Worm (Caenorhabditis elegans) whole organism, young adult: Measurements from ENCODE around the gene F44D12.19.

Source experiments
- B0019.2 ChIP-seq: fragments of 200-800 bp; sonication (Bioruptor generic); conservative IDR thresholded peaks from 2 replicates; pipeline ENCODE4 v1.3.6; 2022; ENCODE audit warnings: missing genetic modification reagents, missing genetic modification characterization, missing compliant biosample characterization
- B0261.1 ChIP-seq: sonication (generic microtip); optimal IDR thresholded peaks from 2 replicates; lab custom pipeline; 2016; ENCODE audit warnings: mild to moderate bottlenecking, missing genetic modification characterization, moderate library complexity, missing compliant biosample characterization
- C17E4.6 ChIP-seq: fragments of 200-800 bp; sonication (Bioruptor generic); IDR thresholded peaks from 2 replicates; pipeline ENCODE4 v1.3.6; 2022; ENCODE audit warnings: missing genetic modification reagents, missing genetic modification characterization, missing compliant biosample characterization
- D2030.7 ChIP-seq: fragments of 200-800 bp; sonication (Bioruptor generic); IDR thresholded peaks from 2 replicates; pipeline ENCODE4 v1.3.6; 2022; ENCODE audit warnings: missing genetic modification reagents, missing genetic modification characterization, missing compliant biosample characterization
- F10E7.11 ChIP-seq: sonication (generic microtip); optimal IDR thresholded peaks from 2 replicates; lab custom pipeline; 2017; ENCODE audit warnings: mild to moderate bottlenecking, missing genetic modification characterization, moderate library complexity, missing compliant biosample characterization
- F22D6.2 ChIP-seq: sonication (generic microtip); optimal IDR thresholded peaks from 2 replicates; lab custom pipeline; 2016; ENCODE audit warnings: mild to moderate bottlenecking, missing genetic modification characterization, missing compliant biosample characterization
- F49E8.2 ChIP-seq: sonication (generic microtip); optimal IDR thresholded peaks from 3 replicates; lab custom pipeline; 2017; ENCODE audit warnings: missing genetic modification characterization, mild to moderate bottlenecking, missing compliant biosample characterization, antibody characterized with exemption, moderate library complexity; ENCODE audit not compliant: insufficient read depth
- F57C9.4 ChIP-seq: sonication (generic microtip); optimal IDR thresholded peaks from 2 replicates; lab custom pipeline; 2017; ENCODE audit warnings: mild to moderate bottlenecking, missing genetic modification characterization, missing compliant biosample characterization
- K11D2.4 ChIP-seq: fragments of 200-800 bp; sonication (Bioruptor generic); IDR thresholded peaks from 2 replicates; pipeline ENCODE4 v1.3.6; 2022; ENCODE audit warnings: missing genetic modification reagents, missing genetic modification characterization, missing compliant biosample characterization
- K12H6.12 ChIP-seq: fragments of 200-800 bp; sonication (Bioruptor generic); optimal IDR thresholded peaks from 2 replicates; lab custom pipeline; 2018; ENCODE audit warnings: mild to moderate bottlenecking, missing genetic modification characterization, missing compliant biosample characterization
- T07F8.4 ChIP-seq: sonication (generic microtip); optimal IDR thresholded peaks from 2 replicates; lab custom pipeline; 2016; ENCODE audit warnings: mild to moderate bottlenecking, missing genetic modification characterization, moderate library complexity, missing compliant biosample characterization
- Y67H2A.10 ChIP-seq: fragments of 200-800 bp; sonication (Bioruptor generic); conservative IDR thresholded peaks from 2 replicates; pipeline ENCODE4 v1.3.6; 2022; ENCODE audit warnings: missing genetic modification reagents, missing genetic modification characterization, missing compliant biosample characterization
- Y79H2A.3 ChIP-seq: fragments of 200-800 bp; sonication (Bioruptor generic); conservative IDR thresholded peaks from 2 replicates; pipeline ENCODE4 v1.3.6; 2022; ENCODE audit warnings: missing genetic modification reagents, missing genetic modification characterization, missing compliant biosample characterization
- Y95B8A.8 ChIP-seq: fragments of 200-800 bp; sonication (Bioruptor generic); IDR thresholded peaks from 2 replicates; pipeline ENCODE4 v1.3.6; 2022; ENCODE audit warnings: missing genetic modification reagents, missing genetic modification characterization, missing compliant biosample characterization
- ama-1 ChIP-seq, 3 experiments: fragments of 150-350 bp in 1 of 3; sonication (generic microtip) in 2 of 3; optimal IDR thresholded peaks; 2 replicates each; lab custom pipeline; 2014 to 2018; ENCODE audit warnings: missing biosample characterization in 2 of 3, missing genetic modification characterization in 2 of 3, missing genetic modification reagents in 2 of 3
- atf-7 ChIP-seq: sonication (generic microtip); optimal IDR thresholded peaks from 2 replicates; lab custom pipeline; 2017; ENCODE audit warnings: mild to moderate bottlenecking, missing genetic modification characterization, missing compliant biosample characterization
- attf-6 ChIP-seq: fragments of 200-800 bp; sonication (Bioruptor generic); IDR thresholded peaks from 2 replicates; pipeline ENCODE4 v1.3.6; 2022; ENCODE audit warnings: missing genetic modification reagents, missing genetic modification characterization, missing compliant biosample characterization
- bed-1 ChIP-seq: fragments of 200-800 bp; sonication (Bioruptor generic); IDR thresholded peaks from 2 replicates; pipeline ENCODE4 v1.3.6; 2022; ENCODE audit warnings: missing genetic modification reagents, missing genetic modification characterization, missing compliant biosample characterization
- cebp-1 ChIP-seq, 2 experiments: fragments of 200-800 bp in 1 of 2; sonication (Bioruptor generic) in 1 of 2; sonication (generic microtip) in 1 of 2; IDR thresholded peaks in 1 of 2; optimal IDR thresholded peaks in 1 of 2; 2 replicates each; pipeline versions ENCODE4 v1.3.6 to Lab custom; 2017 to 2022; ENCODE audit warnings: missing compliant biosample characterization in 2 of 2, missing genetic modification characterization in 2 of 2, mild to moderate bottlenecking in 1 of 2, missing genetic modification reagents in 1 of 2, moderate library complexity in 1 of 2
- ceh-100 ChIP-seq: fragments of 200-800 bp; sonication (Bioruptor generic); IDR thresholded peaks from 2 replicates; pipeline ENCODE4 v1.3.6; 2022; ENCODE audit warnings: missing genetic modification reagents, missing genetic modification characterization, missing compliant biosample characterization
- ceh-27 ChIP-seq: fragments of 200-800 bp; sonication (Bioruptor generic); optimal IDR thresholded peaks from 2 replicates; lab custom pipeline; 2018; ENCODE audit warnings: mild to moderate bottlenecking, missing genetic modification characterization, moderate library complexity, missing compliant biosample characterization
- ceh-40 ChIP-seq: fragments of 200-800 bp; sonication (Bioruptor generic); IDR thresholded peaks from 2 replicates; pipeline ENCODE4 v1.3.6; 2022; ENCODE audit warnings: missing genetic modification characterization, missing compliant biosample characterization
- ceh-79 ChIP-seq: sonication (generic microtip); optimal IDR thresholded peaks from 2 replicates; lab custom pipeline; 2017; ENCODE audit warnings: mild to moderate bottlenecking, missing genetic modification characterization, missing compliant biosample characterization
- chd-7 ChIP-seq: sonication (generic microtip); optimal IDR thresholded peaks from 2 replicates; lab custom pipeline; 2016; ENCODE audit warnings: mild to moderate bottlenecking, missing genetic modification characterization, moderate library complexity, missing compliant biosample characterization
- dpl-1 ChIP-seq: fragments of 150-350 bp; optimal IDR thresholded peaks from 2 replicates; lab custom pipeline; 2014; ENCODE audit warnings: missing biosample characterization, missing genetic modification reagents, missing genetic modification characterization
- efl-1 ChIP-seq: fragments of 150-350 bp; optimal IDR thresholded peaks from 2 replicates; lab custom pipeline; 2014; ENCODE audit warnings: missing biosample characterization, missing genetic modification reagents, missing genetic modification characterization
- gei-17 ChIP-seq: fragments of 200-800 bp; sonication (Bioruptor generic); optimal IDR thresholded peaks from 2 replicates; lab custom pipeline; 2018; ENCODE audit warnings: mild to moderate bottlenecking, missing genetic modification characterization, missing compliant biosample characterization
- hlh-12 ChIP-seq: sonication (generic microtip); optimal IDR thresholded peaks from 2 replicates; lab custom pipeline; 2016; ENCODE audit warnings: missing genetic modification characterization, missing compliant biosample characterization
- hlh-26 ChIP-seq: fragments of 200-800 bp; sonication (Bioruptor generic); conservative IDR thresholded peaks from 2 replicates; pipeline ENCODE4 v1.3.6; 2022; ENCODE audit warnings: missing genetic modification reagents, missing genetic modification characterization, missing compliant biosample characterization
- hmg-1.2 ChIP-seq: fragments of 200-800 bp; sonication (Bioruptor generic); IDR thresholded peaks from 2 replicates; pipeline ENCODE4 v1.3.6; 2022; ENCODE audit warnings: missing genetic modification reagents, missing genetic modification characterization, missing compliant biosample characterization
- hrde-1 ChIP-seq: sonication (generic microtip); optimal IDR thresholded peaks from 2 replicates; lab custom pipeline; 2016; ENCODE audit warnings: missing genetic modification characterization, mild to moderate bottlenecking, missing compliant biosample characterization, moderate library complexity, missing genotype, missing genetic modification reagents, borderline replicate concordance
- let-607 ChIP-seq, 2 experiments: fragments of 200-800 bp in 1 of 2; sonication (Bioruptor generic) in 1 of 2; sonication (generic microtip) in 1 of 2; optimal IDR thresholded peaks; 2 replicates each; lab custom pipeline; 2016 to 2018; ENCODE audit warnings: mild to moderate bottlenecking in 2 of 2, missing compliant biosample characterization in 2 of 2, missing genetic modification characterization in 2 of 2, moderate library complexity in 2 of 2, missing genotype in 1 of 2
- lin-35 ChIP-seq, 3 experiments: fragments of 150-350 bp in 2 of 3; sonication (generic microtip) in 1 of 3; optimal IDR thresholded peaks; 2 replicates each; lab custom pipeline; 2014 to 2018; ENCODE audit warnings: missing biosample characterization in 3 of 3, missing genetic modification characterization in 3 of 3, missing genetic modification reagents in 3 of 3
- lir-1 ChIP-seq: fragments of 200-800 bp; sonication (Bioruptor generic); conservative IDR thresholded peaks from 2 replicates; pipeline ENCODE4 v1.3.6; 2022; ENCODE audit warnings: missing genetic modification reagents, missing genetic modification characterization, missing compliant biosample characterization
- madf-10 ChIP-seq: sonication (generic microtip); optimal IDR thresholded peaks from 2 replicates; lab custom pipeline; 2016; ENCODE audit warnings: mild to moderate bottlenecking, missing genetic modification characterization, missing compliant biosample characterization
- madf-8 ChIP-seq: fragments of 200-800 bp; sonication (Bioruptor generic); conservative IDR thresholded peaks from 2 replicates; pipeline ENCODE4 v1.3.6; 2022; ENCODE audit warnings: missing genetic modification reagents, missing genetic modification characterization, missing compliant biosample characterization
- mxl-1 ChIP-seq: sonication (generic microtip); optimal IDR thresholded peaks from 2 replicates; lab custom pipeline; 2016; ENCODE audit warnings: missing genetic modification characterization, missing compliant biosample characterization
- nhr-90 ChIP-seq: sonication (generic microtip); optimal IDR thresholded peaks from 2 replicates; lab custom pipeline; 2016; ENCODE audit warnings: missing genotype, mild to moderate bottlenecking, missing genetic modification characterization, missing compliant biosample characterization
- pha-4 ChIP-seq: fragments of 150-350 bp; sonication (generic microtip); optimal IDR thresholded peaks from 2 replicates; lab custom pipeline; 2014; ENCODE audit warnings: missing biosample characterization, missing genetic modification reagents, missing genetic modification characterization
- snpc-4 ChIP-seq, 5 experiments: fragments of 150-350 bp in 1 of 5; sonication (generic microtip) in 4 of 5; optimal IDR thresholded peaks; 2 replicates each; lab custom pipeline; 2014 to 2018; ENCODE audit warnings: missing genetic modification characterization in 5 of 5, missing biosample characterization in 3 of 5, antibody characterized with exemption in 2 of 5, mild to moderate bottlenecking in 2 of 5, missing compliant biosample characterization in 2 of 5, missing genotype in 2 of 5, moderate library complexity in 2 of 5, missing genetic modification reagents in 1 of 5
- tbp1 ChIP-seq: fragments of 200-800 bp; sonication (Bioruptor generic); optimal IDR thresholded peaks from 2 replicates; lab custom pipeline; 2018; ENCODE audit warnings: mild to moderate bottlenecking, missing genetic modification characterization, missing compliant biosample characterization
- unc-62 ChIP-seq: fragments of 150-350 bp; optimal IDR thresholded peaks from 2 replicates; lab custom pipeline; 2014; ENCODE audit warnings: missing biosample characterization, missing genetic modification reagents, missing genetic modification characterization
- xnd-1 ChIP-seq: sonication (generic microtip); optimal IDR thresholded peaks from 2 replicates; lab custom pipeline; 2016; ENCODE audit warnings: missing genotype, missing genetic modification reagents, missing genetic modification characterization, missing compliant biosample characterization
- ztf-18 ChIP-seq: sonication (generic microtip); optimal IDR thresholded peaks from 2 replicates; lab custom pipeline; 2016; ENCODE audit warnings: missing genotype, mild to moderate bottlenecking, missing genetic modification characterization, missing compliant biosample characterization
- ztf-28 ChIP-seq: fragments of 200-800 bp; sonication (Bioruptor generic); IDR thresholded peaks from 2 replicates; pipeline ENCODE4 v1.3.6; 2022; ENCODE audit warnings: missing genetic modification reagents, missing genetic modification characterization, missing compliant biosample characterization
- ztf-6 ChIP-seq: fragments of 200-800 bp; sonication (Bioruptor generic); IDR thresholded peaks from 2 replicates; pipeline ENCODE4 v1.3.6; 2022; ENCODE audit warnings: missing genetic modification reagents, missing genetic modification characterization, missing compliant biosample characterization

Gene F44D12.19

DNA sequence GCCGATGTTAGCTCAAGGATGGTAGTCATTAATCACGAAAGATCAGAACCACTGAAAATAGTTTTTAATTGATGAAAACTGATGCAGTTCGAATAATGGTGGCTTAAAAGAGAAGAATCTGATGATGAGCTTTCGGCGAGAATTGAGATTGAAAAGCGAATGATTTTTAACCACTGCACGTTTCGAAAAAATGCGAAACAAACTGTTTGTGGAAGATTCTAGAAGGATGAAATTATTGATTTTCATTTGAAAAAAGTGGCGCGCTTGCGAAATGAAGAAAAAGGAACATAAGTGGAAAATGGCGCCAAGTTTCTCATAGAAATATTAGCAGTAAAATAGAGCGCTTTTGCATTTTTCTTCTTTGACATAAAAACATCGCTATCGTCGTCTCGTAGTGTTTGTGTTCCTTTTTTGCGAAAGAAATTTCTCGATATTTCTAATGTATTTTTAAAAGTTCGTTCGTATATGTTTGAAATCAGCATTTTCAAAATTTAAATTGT, 26.4 kb upstream of the F44D12.19 start, which contains the start of gene uba-1 (continued):
- TF ChIP-seq K12H6.12 (tag; lab: Kevin White, UChicago), result no peak
- TF ChIP-seq F49E8.2 (tag; lab: Kevin White, UChicago), result peak; percentile 53
- TF ChIP-seq unc-62 (GFP tag; lab: Kevin White, UChicago), result no peak
- peak; percentile 46 for TF ChIP-seq ceh-27 (GFP tag; lab: Kevin White, UChicago)
- TF ChIP-seq K11D2.4 (GFP tag; lab: Robert Waterston, UW), result 0 out of 2 replicates have a peak, but pooled peaks have one; percentile 18
- peak; percentile 48 for TF ChIP-seq atf-7 (tag; lab: Kevin White, UChicago)
- no peak for TF ChIP-seq bed-1 (GFP tag; lab: Robert Waterston, UW)
- peak; percentile 35 for TF ChIP-seq chd-7 (tag; lab: Kevin White, UChicago)
- no peak for TF ChIP-seq ztf-18 (tag; lab: Kevin White, UChicago)
- peak; percentile 75 for TF ChIP-seq xnd-1 (tag; lab: Kevin White, UChicago)
- peak; percentile 68 for TF ChIP-seq D2030.7 (GFP tag; lab: Robert Waterston, UW)
- TF ChIP-seq madf-10 (tag; lab: Kevin White, UChicago), result peak; percentile 53
- no peak for TF ChIP-seq ztf-6 (GFP tag; lab: Robert Waterston, UW)
- TF ChIP-seq Y67H2A.10 (GFP tag; lab: Robert Waterston, UW), result no peak
- TF ChIP-seq hlh-26 (GFP tag; lab: Robert Waterston, UW), result no peak
- peak; percentile 79 for TF ChIP-seq dpl-1 (GFP tag; lab: Kevin White, UChicago)
- peak; percentile 64; the same call in 1 of the 2 replicates for TF ChIP-seq B0019.2 (GFP tag; lab: Robert Waterston, UW)
- TF ChIP-seq nhr-90, result peak; percentile 13
- no peak for TF ChIP-seq snpc-4 (GFP tag; optimal IDR thresholded peaks at IDR 0.05; lab: Kevin White, UChicago)
- TF ChIP-seq snpc-4 (tag; optimal IDR thresholded peaks at IDR 0.05; lab: Kevin White, UChicago), result peak; percentile 6 to 50 (median 40)
- peak; percentile 49; the same call in 1 of the 2 replicates for TF ChIP-seq cebp-1 (GFP tag; IDR thresholded peaks at IDR 0.05; lab: Robert Waterston, UW)
- peak; percentile 94 for TF ChIP-seq cebp-1 (tag; optimal IDR thresholded peaks at IDR 0.05; lab: Kevin White, UChicago)
- peak; percentile 77 for TF ChIP-seq C17E4.6 (GFP tag; lab: Robert Waterston, UW)
- TF ChIP-seq efl-1 (GFP tag; lab: Kevin White, UChicago), result peak; percentile 94
- TF ChIP-seq Y79H2A.3 (GFP tag; lab: Robert Waterston, UW), result no peak
- TF ChIP-seq F57C9.4 (tag; lab: Kevin White, UChicago), result no peak
- no peak; the same call in 1 of the 2 replicates for TF ChIP-seq lir-1
- no peak for TF ChIP-seq F10E7.11 (tag; lab: Kevin White, UChicago)
- no peak for TF ChIP-seq gei-17
- no peak for TF ChIP-seq T07F8.4 (tag; lab: Kevin White, UChicago)
- 0 out of 2 replicates have a peak, but pooled peaks have one; percentile 25 for TF ChIP-seq attf-6
- no peak for TF ChIP-seq ceh-100 (GFP tag; lab: Robert Waterston, UW)
- peak; percentile 53 for TF ChIP-seq hmg-1.2 (GFP tag; lab: Robert Waterston, UW)
- TF ChIP-seq hlh-12 (tag; lab: Kevin White, UChicago), result no peak
- TF ChIP-seq B0261.1, result no peak
- no peak for TF ChIP-seq ama-1 (optimal IDR thresholded peaks at IDR 0.05; lab: Kevin White, UChicago)
- peak; percentile 28 to 37 for TF ChIP-seq ama-1 (GFP tag; optimal IDR thresholded peaks at IDR 0.05; lab: Kevin White, UChicago)
- TF ChIP-seq hrde-1 (tag; lab: Kevin White, UChicago), result peak; percentile 36
- TF ChIP-seq let-607 (tag; optimal IDR thresholded peaks at IDR 0.05; lab: Kevin White, UChicago), result peak; percentile 24 to 30
- TF ChIP-seq lin-35 (GFP tag; optimal IDR thresholded peaks at IDR 0.05; lab: Kevin White, UChicago), result peak; percentile 13 to 77 (median 48)
- TF ChIP-seq ceh-40 (GFP tag; lab: Robert Waterston, UW), result no peak
- TF ChIP-seq tbp1 (GFP tag; lab: Kevin White, UChicago), result peak; percentile 42
- TF ChIP-seq ceh-79 (tag; lab: Kevin White, UChicago), result no peak
- no peak for TF ChIP-seq mxl-1 (tag; lab: Kevin White, UChicago)
- TF ChIP-seq ztf-28 (GFP tag; lab: Robert Waterston, UW), result no peak
- no peak for TF ChIP-seq pha-4 (tag; lab: Kevin White, UChicago)
- TF ChIP-seq madf-8 (GFP tag; lab: Robert Waterston, UW), result peak; percentile 90
- TF ChIP-seq Y95B8A.8 (GFP tag; lab: Robert Waterston, UW), result no peak
- TF ChIP-seq F22D6.2 (tag; lab: Kevin White, UChicago), result no peak
